Worm (Caenorhabditis elegans): Measurements from ENCODE around the gene syp-1.

- no peak for TF ChIP-seq ceh-13 (GFP tag; optimal IDR thresholded peaks at IDR 0.05)
- no peak for TF ChIP-seq pes-1 (GFP tag; IDR thresholded peaks at IDR 0.05)
- TF ChIP-seq ama-1 (optimal IDR thresholded peaks at IDR 0.05): no peak
- no peak for TF ChIP-seq F13C5.2 (tag; optimal IDR thresholded peaks at IDR 0.05)
- TF ChIP-seq aly-1 (tag; optimal IDR thresholded peaks at IDR 0.05): no peak
- no peak for TF ChIP-seq ceh-36 (tag; optimal IDR thresholded peaks at IDR 0.05)
- no peak for TF ChIP-seq flt-1 (GFP tag; IDR thresholded peaks at IDR 0.05)
- TF ChIP-seq hmbx-1 (tag; optimal IDR thresholded peaks at IDR 0.05): no peak
- TF ChIP-seq hmg-4 (GFP tag; optimal IDR thresholded peaks at IDR 0.05): no peak
Measured at ce11 chrV:16419769-16420168, 15.7 kb downstream of the syp-1 start, which contains the start of gene F26D2.16.

Data from whole organism, early embryonic.